Worm (Caenorhabditis elegans) whole organism, L1 larva: ENCODE results near the gene molo-1.

Experiments used
- aha-1 ChIP-seq: fragments of 150-350 bp; optimal IDR thresholded peaks from 2 replicates; lab custom pipeline; 2014; ENCODE audit warnings: missing biosample characterization, missing genetic modification characterization
- ama-1 ChIP-seq: fragments of 150-350 bp; optimal IDR thresholded peaks from 2 replicates; lab custom pipeline; 2014
- egl-27 ChIP-seq, 2 experiments: fragments of 150-350 bp in 1 of 2; sonication (generic microtip); optimal IDR thresholded peaks; 3 replicates each; lab custom pipeline; 2017 to 2018; ENCODE audit warnings: missing biosample characterization in 2 of 2, missing genetic modification characterization in 2 of 2, missing genetic modification reagents in 2 of 2
- fos-1 ChIP-seq: fragments of 150-350 bp; optimal IDR thresholded peaks from 2 replicates; lab custom pipeline; 2014; ENCODE audit warnings: missing biosample characterization, missing genetic modification characterization
- lin-13 ChIP-seq: fragments of 150-350 bp; optimal IDR thresholded peaks from 2 replicates; lab custom pipeline; 2014; ENCODE audit warnings: missing biosample characterization, missing genetic modification reagents, missing genetic modification characterization
- lin-15B ChIP-seq: fragments of 150-350 bp; sonication (generic microtip); optimal IDR thresholded peaks from 3 replicates; lab custom pipeline; 2014; ENCODE audit warnings: missing biosample characterization, missing genetic modification characterization
- lsy-2 ChIP-seq, 2 experiments: fragments of 150-350 bp; optimal IDR thresholded peaks; 2 replicates each; lab custom pipeline; 2014; ENCODE audit warnings: missing biosample characterization in 2 of 2, missing genetic modification characterization in 2 of 2
- mdl-1 ChIP-seq, 2 experiments: fragments of 150-350 bp; optimal IDR thresholded peaks; 2 replicates each; lab custom pipeline; 2014 to 2017; ENCODE audit warnings: missing biosample characterization in 2 of 2, missing genetic modification characterization in 2 of 2, inconsistent platforms in 1 of 2
- nhr-12 ChIP-seq: sonication (generic microtip); optimal IDR thresholded peaks from 2 replicates; lab custom pipeline; 2017; ENCODE audit warnings: missing biosample characterization, missing genetic modification characterization
- unc-30 ChIP-seq: sonication (generic microtip); optimal IDR thresholded peaks from 2 replicates; lab custom pipeline; 2017; ENCODE audit warnings: missing biosample characterization, missing genetic modification characterization
- unc-62 ChIP-seq: fragments of 150-350 bp; optimal IDR thresholded peaks from 2 replicates; lab custom pipeline; 2014; ENCODE audit warnings: missing biosample characterization, missing genetic modification reagents, missing genetic modification characterization
- vab-15 ChIP-seq: sonication (generic microtip); optimal IDR thresholded peaks from 2 replicates; lab custom pipeline; 2017; ENCODE audit warnings: missing genotype, mild to moderate bottlenecking, missing genetic modification characterization, missing compliant biosample characterization
- ztf-4 ChIP-seq: fragments of 150-350 bp; optimal IDR thresholded peaks from 2 replicates; lab custom pipeline; 2014; ENCODE audit warnings: missing biosample characterization, missing genetic modification characterization

DNA sequence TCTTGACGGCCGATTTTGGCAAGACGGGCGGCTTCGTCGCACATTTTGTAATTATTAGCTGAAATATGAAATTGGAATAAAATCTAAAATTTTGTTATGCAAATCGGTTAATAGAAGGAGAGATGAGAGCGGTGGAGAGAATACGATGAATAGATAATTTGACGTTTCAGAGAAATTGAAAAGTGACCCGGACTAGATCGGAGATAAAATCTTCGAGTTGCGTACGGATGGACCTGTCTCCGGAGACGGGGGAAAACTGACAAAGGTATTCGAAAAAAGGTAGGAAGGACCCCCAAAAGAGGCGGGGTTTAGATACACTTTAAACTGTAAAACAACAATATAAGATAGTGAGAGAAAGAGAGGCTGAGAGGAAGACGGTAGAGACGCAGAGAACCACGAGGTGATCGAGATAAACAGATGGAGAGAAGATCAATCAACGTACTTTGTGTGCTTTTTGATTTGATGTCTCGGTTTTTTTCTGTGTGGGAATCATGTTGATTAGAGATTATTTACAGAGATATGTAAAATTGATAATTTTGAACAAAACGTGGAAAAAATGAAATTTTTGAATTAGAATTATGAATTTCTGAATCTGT is 21.6 kb upstream of the molo-1 start, which contains the start of gene F09F7.6:
- TF ChIP-seq unc-30 (tag; lab: Kevin White, UChicago) (no peak), lsy-2 (tag; optimal IDR thresholded peaks at IDR 0.05; lab: Kevin White, UChicago) (peak; percentile 57 to 63), ama-1 (peak; percentile 47), aha-1 (no peak), unc-62 (no peak), mdl-1 (tag; optimal IDR thresholded peaks at IDR 0.05; lab: Kevin White, UChicago) (peak in 1 of 2 experiments; percentile 96), ztf-4 (tag; lab: Kevin White, UChicago) (peak; percentile 51), lin-13 (peak; percentile 4), lin-15B (no peak), vab-15 (tag; lab: Kevin White, UChicago) (peak; percentile 50), fos-1 (tag; lab: Kevin White, UChicago) (no peak), nhr-12 (no peak), egl-27 (tag; optimal IDR thresholded peaks at IDR 0.05; lab: Kevin White, UChicago) (no peak)
